Worm (Caenorhabditis elegans): ENCODE results near the gene Y65A5A.24.
A peak's percentile ranks its signal among the peaks of the same experiment; 100 is the strongest.
"Not testable (repeated sequence)": the region's sequence is repeated elsewhere in the genome, so short reads cannot be mapped to it uniquely, and the experiment has no call there.

Y65A5A.24 gene

ce11 chrIV:16440446-16441049 lies 46.8 kb downstream of the Y65A5A.24 start:
- TF ChIP-seq attf-6 (GFP tag; IDR thresholded peaks at IDR 0.05): peak; percentile 90
- not testable (repeated sequence) for TF ChIP-seq snpc-4 (GFP tag; optimal IDR thresholded peaks at IDR 0.05)
- TF ChIP-seq snpc-4 (tag; optimal IDR thresholded peaks at IDR 0.05): peak in 2 of 4 experiments; percentile 76 to 94

ce11 chrIV:16442963-16443362 lies 49.2 kb downstream of the Y65A5A.24 start, which contains the start of gene dlc-4:
dlc-4 (plus strand) TSS chrIV:16443263.
- TF ChIP-seq pha-4 (tag; optimal IDR thresholded peaks at IDR 0.05) (no peak), attf-6 (GFP tag; IDR thresholded peaks at IDR 0.05) (peak; percentile 68; the same call in 1 of the 2 replicates)
